Fruit fly (Drosophila melanogaster) whole organism, adult: ENCODE data around the gene KLHL18.

Experiments used
- CG11617 ChIP-seq: fragments of 200-800 bp; sonication (Bioruptor generic); optimal IDR thresholded peaks from 2 replicates; lab custom pipeline; 2017; ENCODE audit warnings: mild to moderate bottlenecking, missing biosample characterization, missing genetic modification reagents, missing genetic modification characterization
- CG12768 ChIP-seq: fragments of 200-800 bp; sonication (Bioruptor generic); optimal IDR thresholded peaks from 2 replicates; lab custom pipeline; 2017; ENCODE audit warnings: missing biosample characterization, missing genetic modification characterization, mild to moderate bottlenecking, moderate library complexity, missing genetic modification reagents
- CG14711 ChIP-seq: fragments of 200-800 bp; sonication (Bioruptor generic); optimal IDR thresholded peaks from 2 replicates; lab custom pipeline; 2018; ENCODE audit warnings: missing biosample characterization, mild to moderate bottlenecking, missing genetic modification characterization, moderate library complexity
- CG1620 ChIP-seq: fragments of 200-800 bp; sonication (Bioruptor generic); optimal IDR thresholded peaks from 2 replicates; lab custom pipeline; 2016; ENCODE audit warnings: missing biosample characterization, missing genetic modification characterization
- CG33017 ChIP-seq: fragments of 200-800 bp; sonication (Bioruptor generic); optimal IDR thresholded peaks from 2 replicates; lab custom pipeline; 2018; ENCODE audit warnings: missing biosample characterization, mild to moderate bottlenecking, missing genetic modification characterization, moderate library complexity
- CG5204 ChIP-seq: fragments of 200-800 bp; sonication (Bioruptor generic); optimal IDR thresholded peaks from 2 replicates; lab custom pipeline; 2016; ENCODE audit warnings: missing biosample characterization, missing genetic modification characterization
- CG7045 ChIP-seq: fragments of 200-800 bp; sonication (Bioruptor generic); optimal IDR thresholded peaks from 2 replicates; lab custom pipeline; 2017; ENCODE audit warnings: missing biosample characterization, mild to moderate bottlenecking, missing genetic modification characterization
- CG7101 ChIP-seq: fragments of 200-800 bp; sonication (Bioruptor generic); optimal IDR thresholded peaks from 2 replicates; lab custom pipeline; 2018; ENCODE audit warnings: missing biosample characterization, mild to moderate bottlenecking, missing genetic modification characterization, moderate library complexity
- Clk ChIP-seq: fragments of 200-800 bp; sonication (Bioruptor generic); optimal IDR thresholded peaks from 2 replicates; lab custom pipeline; 2017; ENCODE audit warnings: missing biosample characterization, missing genetic modification characterization
- Crg-1 ChIP-seq: fragments of 200-800 bp; sonication (Bioruptor generic); optimal IDR thresholded peaks from 2 replicates; lab custom pipeline; 2016; ENCODE audit warnings: missing biosample characterization, missing genetic modification characterization
- Hr96 ChIP-seq: fragments of 200-800 bp; sonication (Bioruptor generic); optimal IDR thresholded peaks from 2 replicates; lab custom pipeline; 2016; ENCODE audit warnings: missing biosample characterization, missing genetic modification characterization
- Mnt ChIP-seq: fragments of 200-800 bp; sonication (Bioruptor generic); optimal IDR thresholded peaks from 2 replicates; lab custom pipeline; 2016; ENCODE audit warnings: missing biosample characterization, mild to moderate bottlenecking, missing genetic modification characterization
- bab1 ChIP-seq: fragments of 200-800 bp; sonication (Bioruptor generic); optimal IDR thresholded peaks from 3 replicates; lab custom pipeline; 2019; ENCODE audit warnings: missing biosample characterization, mild to moderate bottlenecking, missing genetic modification characterization, moderate library complexity
- cic ChIP-seq: fragments of 200-800 bp; sonication (Bioruptor generic); optimal IDR thresholded peaks from 2 replicates; lab custom pipeline; 2017; ENCODE audit warnings: missing biosample characterization, mild to moderate bottlenecking, missing genetic modification characterization, moderate library complexity
- cnc ChIP-seq, 2 experiments: fragments of >200 bp; optimal IDR thresholded peaks; 2 replicates each; lab custom pipeline; 2017
- kay ChIP-seq: fragments of 200-800 bp; sonication (Bioruptor generic); peaks from one replicate; lab custom pipeline; 2016; ENCODE audit warnings: missing biosample characterization, missing genetic modification characterization, borderline replicate concordance
- ovo ChIP-seq: fragments of 200-800 bp; sonication (Bioruptor generic); optimal IDR thresholded peaks from 2 replicates; lab custom pipeline; 2016; ENCODE audit warnings: missing biosample characterization, missing genetic modification characterization
- pad ChIP-seq: fragments of 200-800 bp; sonication (Bioruptor generic); optimal IDR thresholded peaks from 3 replicates; lab custom pipeline; 2017; ENCODE audit warnings: missing biosample characterization, missing genetic modification characterization, mild to moderate bottlenecking, moderate library complexity, missing genetic modification reagents
- tj ChIP-seq: fragments of 200-800 bp; sonication (Bioruptor generic); optimal IDR thresholded peaks from 3 replicates; lab custom pipeline; 2017; ENCODE audit warnings: missing biosample characterization, mild to moderate bottlenecking, missing genetic modification characterization, moderate library complexity
- toe ChIP-seq: fragments of 200-800 bp; sonication (Bioruptor generic); optimal IDR thresholded peaks from 2 replicates; lab custom pipeline; 2016; ENCODE audit warnings: missing biosample characterization, missing genetic modification characterization

Gene KLHL18

dm6 chr3R:11973826-11974225 is 36.4 kb downstream of the KLHL18 start:
- TF ChIP-seq pad (GFP tag; lab: Kevin White, UChicago) (no peak), CG11617 (GFP tag; lab: Kevin White, UChicago) (no peak), CG7045 (GFP tag; lab: Kevin White, UChicago) (no peak), toe (GFP tag; lab: Kevin White, UChicago) (no peak), CG1620 (GFP tag; lab: Kevin White, UChicago) (no peak), cnc (optimal IDR thresholded peaks at IDR 0.05; lab: Kevin White, UChicago) (no peak), CG33017 (no peak), CG12768 (GFP tag; lab: Kevin White, UChicago) (no peak), CG5204 (GFP tag; lab: Kevin White, UChicago) (no peak), CG7101 (tag; lab: Kevin White, UChicago) (no peak), Clk (GFP tag; lab: Kevin White, UChicago) (no peak), CG14711 (tag; lab: Kevin White, UChicago) (no peak), ovo (GFP tag; lab: Kevin White, UChicago) (no peak), Crg-1 (GFP tag; lab: Kevin White, UChicago) (no peak), cic (GFP tag; lab: Kevin White, UChicago) (no peak)

- TF ChIP-seq cic (GFP tag; lab: Kevin White, UChicago) (no peak), CG7045 (GFP tag; lab: Kevin White, UChicago) (no peak), cnc (optimal IDR thresholded peaks at IDR 0.05; lab: Kevin White, UChicago) (no peak), CG7101 (tag; lab: Kevin White, UChicago) (no peak), bab1 (GFP tag; lab: Kevin White, UChicago) (no peak), CG11617 (GFP tag; lab: Kevin White, UChicago) (no peak)
Measured at dm6 chr3R:11971394-11971793, 38.8 kb downstream of the KLHL18 start, which contains the start of gene GC2. Gene GC2, plus strand, starts transcription at chr3R:11971694.

DNA sequence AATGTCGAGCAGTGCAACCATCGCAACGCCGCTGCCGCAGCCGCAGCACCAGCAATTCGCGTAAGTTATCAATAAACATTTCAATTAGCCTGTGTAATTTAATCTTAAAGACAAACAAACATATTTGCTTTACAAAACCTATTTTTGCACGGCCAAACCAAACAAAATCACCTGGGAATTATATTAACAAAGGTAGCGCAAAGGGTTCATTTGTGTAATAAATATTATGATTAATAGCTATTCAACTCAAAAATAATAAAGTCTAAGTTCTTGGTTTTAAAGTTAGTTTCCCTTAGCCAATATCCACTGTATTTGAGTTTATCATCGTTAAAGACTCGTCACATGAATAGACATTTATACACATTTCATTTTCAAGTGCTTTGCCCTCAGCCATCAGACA is 41.0 kb downstream of the KLHL18 start:
- TF ChIP-seq cic (GFP tag; lab: Kevin White, UChicago) = peak; percentile 38
- TF ChIP-seq pad (GFP tag; lab: Kevin White, UChicago) = no peak
- peak; percentile 8 for TF ChIP-seq CG12768 (GFP tag; lab: Kevin White, UChicago)
- TF ChIP-seq CG5204 (GFP tag; lab: Kevin White, UChicago) = peak; percentile 3
- TF ChIP-seq CG14711 (tag; lab: Kevin White, UChicago) = peak; percentile 17
- peak; percentile 6 for TF ChIP-seq toe (GFP tag; lab: Kevin White, UChicago)
- TF ChIP-seq CG7101 (tag; lab: Kevin White, UChicago) = peak; percentile 48
- peak; percentile 46 for TF ChIP-seq CG33017
- TF ChIP-seq CG11617 (GFP tag; lab: Kevin White, UChicago) = peak; percentile 29
- TF ChIP-seq kay (GFP tag; lab: Kevin White, UChicago) = no peak
- TF ChIP-seq Hr96 (GFP tag; lab: Kevin White, UChicago) = peak; percentile 25
- TF ChIP-seq CG7045 (GFP tag; lab: Kevin White, UChicago) = peak; percentile 15
- no peak for TF ChIP-seq Clk (GFP tag; lab: Kevin White, UChicago)

- TF ChIP-seq cic (GFP tag; lab: Kevin White, UChicago) (peak; percentile 52), CG12768 (GFP tag; lab: Kevin White, UChicago) (peak; percentile 28), CG14711 (tag; lab: Kevin White, UChicago) (no peak), Hr96 (GFP tag; lab: Kevin White, UChicago) (no peak), CG7101 (tag; lab: Kevin White, UChicago) (no peak), Mnt (GFP tag; lab: Kevin White, UChicago) (peak; percentile 8), tj (GFP tag; lab: Kevin White, UChicago) (peak; percentile 69), CG33017 (no peak), CG5204 (GFP tag; lab: Kevin White, UChicago) (no peak), CG11617 (GFP tag; lab: Kevin White, UChicago) (no peak), kay (GFP tag; lab: Kevin White, UChicago) (no peak), Clk (GFP tag; lab: Kevin White, UChicago) (no peak), pad (GFP tag; lab: Kevin White, UChicago) (no peak), CG7045 (GFP tag; lab: Kevin White, UChicago) (no peak), toe (GFP tag; lab: Kevin White, UChicago) (no peak), CG1620 (GFP tag; lab: Kevin White, UChicago) (no peak), Crg-1 (GFP tag; lab: Kevin White, UChicago) (no peak), bab1 (GFP tag; lab: Kevin White, UChicago) (no peak), ovo (GFP tag; lab: Kevin White, UChicago) (peak; percentile 83), cnc (optimal IDR thresholded peaks at IDR 0.05; lab: Kevin White, UChicago) (no peak)
Measured at dm6 chr3R:11968030-11968753, 42.0 kb downstream of the KLHL18 start.

- TF ChIP-seq CG7101 (tag; lab: Kevin White, UChicago) (peak; percentile 39), CG33017 (no peak), CG11617 (GFP tag; lab: Kevin White, UChicago) (peak; percentile 46), ovo (GFP tag; lab: Kevin White, UChicago) (no peak), Hr96 (GFP tag; lab: Kevin White, UChicago) (peak; percentile 7), CG5204 (GFP tag; lab: Kevin White, UChicago) (peak; percentile 53), pad (GFP tag; lab: Kevin White, UChicago) (no peak), bab1 (GFP tag; lab: Kevin White, UChicago) (peak; percentile 56), CG1620 (GFP tag; lab: Kevin White, UChicago) (peak; percentile 32), Mnt (GFP tag; lab: Kevin White, UChicago) (peak; percentile 24), toe (GFP tag; lab: Kevin White, UChicago) (peak; percentile 62), CG14711 (tag; lab: Kevin White, UChicago) (peak; percentile 30)
Measured at dm6 chr3R:11967262-11968029, 42.8 kb downstream of the KLHL18 start, which contains the start of the genes CG12213 and GC1. Gene CG12213, minus strand, starts transcription at chr3R:11967691. Gene GC1, plus strand, starts transcription at chr3R:11967708.
